Fruit fly (Drosophila melanogaster) whole organism, embryonic: ENCODE measurements around the gene Dlg5.

Experiments
- CG10431 ChIP-seq: fragments of 200-800 bp; sonication (Bioruptor generic); optimal IDR thresholded peaks from 3 replicates; lab custom pipeline; 2018; ENCODE audit warnings: missing biosample characterization, mild to moderate bottlenecking, missing genetic modification characterization
- CG10565 ChIP-seq: fragments of 200-800 bp; sonication (Bioruptor generic); optimal IDR thresholded peaks from 3 replicates; lab custom pipeline; 2016; ENCODE audit warnings: missing biosample characterization, mild to moderate bottlenecking, missing genetic modification characterization
- CG12391 ChIP-seq: fragments of 200-800 bp; sonication (Bioruptor generic); optimal IDR thresholded peaks from 3 replicates; lab custom pipeline; 2018; ENCODE audit warnings: missing biosample characterization, mild to moderate bottlenecking, missing genetic modification characterization, moderate library complexity
- CG12744 ChIP-seq: fragments of 200-800 bp; sonication (Bioruptor generic); optimal IDR thresholded peaks from 2 replicates; lab custom pipeline; 2016; ENCODE audit warnings: missing biosample characterization, missing genetic modification characterization
- CG12769 ChIP-seq: fragments of 200-800 bp; sonication (Bioruptor generic); optimal IDR thresholded peaks from 2 replicates; lab custom pipeline; 2019; ENCODE audit warnings: missing biosample characterization, mild to moderate bottlenecking, missing genetic modification characterization, moderate library complexity
- CG14050 ChIP-seq: fragments of 200-800 bp; sonication (Bioruptor generic); IDR thresholded peaks from 3 replicates; pipeline ENCODE4 v1.3.6; 2022; ENCODE audit warnings: missing biosample characterization, missing genetic modification characterization
- CG14860 ChIP-seq: fragments of 200-800 bp; sonication (Bioruptor generic); IDR thresholded peaks from 3 replicates; pipeline ENCODE4 v1.3.6; 2022; ENCODE audit warnings: missing biosample characterization, missing genetic modification characterization; ENCODE audit not compliant: partially characterized antibody
- CG1602 ChIP-seq: fragments of 200-800 bp; sonication (Bioruptor generic); optimal IDR thresholded peaks from 3 replicates; lab custom pipeline; 2016; ENCODE audit warnings: missing biosample characterization, missing genetic modification characterization
- CG1647 ChIP-seq: fragments of 200-800 bp; sonication (Bioruptor generic); optimal IDR thresholded peaks from 3 replicates; lab custom pipeline; 2016; ENCODE audit warnings: missing biosample characterization, missing genetic modification characterization
- CG2120 ChIP-seq: fragments of 200-800 bp; sonication (Bioruptor generic); optimal IDR thresholded peaks from 3 replicates; lab custom pipeline; 2016; ENCODE audit warnings: missing biosample characterization, missing genetic modification characterization
- CG31224 ChIP-seq: fragments of 200-800 bp; sonication (Bioruptor generic); IDR thresholded peaks from 2 replicates; pipeline ENCODE4 v1.3.6; 2022; ENCODE audit warnings: missing biosample characterization, missing genetic modification characterization
- CG3995 ChIP-seq: fragments of 200-800 bp; sonication (Bioruptor generic); optimal IDR thresholded peaks from 3 replicates; lab custom pipeline; 2016; ENCODE audit warnings: missing biosample characterization, missing genetic modification characterization
- CG4730 ChIP-seq: fragments of 200-800 bp; sonication (Bioruptor generic); IDR thresholded peaks from 2 replicates; pipeline ENCODE4 v1.3.6; 2022; ENCODE audit warnings: missing biosample characterization, missing genetic modification characterization
- CG6175 ChIP-seq: fragments of 200-800 bp; sonication (Bioruptor generic); IDR thresholded peaks from 3 replicates; pipeline ENCODE4 v1.3.6; 2022; ENCODE audit warnings: missing biosample characterization, missing genetic modification characterization
- CG6683 ChIP-seq: fragments of 200-800 bp; sonication (Bioruptor generic); optimal IDR thresholded peaks from 2 replicates; lab custom pipeline; 2017; ENCODE audit warnings: missing biosample characterization, mild to moderate bottlenecking, missing genetic modification characterization, missing genetic modification reagents
- CG7839 ChIP-seq: fragments of 200-800 bp; sonication (Bioruptor generic); optimal IDR thresholded peaks from 3 replicates; lab custom pipeline; 2018; ENCODE audit warnings: missing biosample characterization, mild to moderate bottlenecking, missing genetic modification characterization, moderate library complexity
- CG8089 ChIP-seq: fragments of 200-800 bp; sonication (Bioruptor generic); optimal IDR thresholded peaks from 3 replicates; lab custom pipeline; 2016; ENCODE audit warnings: missing biosample characterization, missing genetic modification characterization
- CG9876 ChIP-seq: fragments of 200-800 bp; sonication (Bioruptor generic); optimal IDR thresholded peaks from 2 replicates; lab custom pipeline; 2016; ENCODE audit warnings: missing biosample characterization, missing genetic modification characterization
- Camta ChIP-seq: fragments of 200-800 bp; sonication (Bioruptor generic); optimal IDR thresholded peaks from 2 replicates; lab custom pipeline; 2016; ENCODE audit warnings: missing biosample characterization, missing genetic modification characterization
- Dfd ChIP-seq, 2 experiments: fragments of >200 bp; optimal IDR thresholded peaks; 2 replicates each; lab custom pipeline; 2017; ENCODE audit warnings: missing biosample characterization in 2 of 2, missing genetic modification characterization in 2 of 2
- Hr3 ChIP-seq: fragments of 200-800 bp; sonication (Bioruptor generic); optimal IDR thresholded peaks from 3 replicates; lab custom pipeline; 2016; ENCODE audit warnings: missing biosample characterization, missing genetic modification characterization
- Lpt ChIP-seq: fragments of >200 bp; optimal IDR thresholded peaks from 2 replicates; lab custom pipeline; 2018; ENCODE audit warnings: missing biosample characterization, missing genetic modification characterization
- MBD-R2 ChIP-seq: fragments of 200-800 bp; sonication (Bioruptor generic); IDR thresholded peaks from 2 replicates; pipeline ENCODE4 v1.3.6; 2022; ENCODE audit warnings: missing biosample characterization, missing genetic modification characterization
- Max ChIP-seq: fragments of 200-800 bp; sonication (Bioruptor generic); optimal IDR thresholded peaks from 2 replicates; lab custom pipeline; 2016; ENCODE audit warnings: missing biosample characterization, mild to moderate bottlenecking, missing genetic modification characterization
- Myb ChIP-seq: fragments of 200-800 bp; sonication (Bioruptor generic); optimal IDR thresholded peaks from 2 replicates; lab custom pipeline; 2016; ENCODE audit warnings: missing biosample characterization, missing genetic modification characterization
- NC2β ChIP-seq: fragments of 200-800 bp; sonication (Bioruptor generic); optimal IDR thresholded peaks from 2 replicates; lab custom pipeline; 2016; ENCODE audit warnings: missing biosample characterization, missing genetic modification characterization
- Sin3A ChIP-seq: fragments of >200 bp; optimal IDR thresholded peaks from 2 replicates; lab custom pipeline; 2018
- Sox100B ChIP-seq: fragments of 200-800 bp; sonication (Bioruptor generic); optimal IDR thresholded peaks from 3 replicates; lab custom pipeline; 2018; ENCODE audit warnings: missing biosample characterization, mild to moderate bottlenecking, missing genetic modification characterization
- Sox102F ChIP-seq: fragments of 200-800 bp; sonication (Bioruptor generic); optimal IDR thresholded peaks from 2 replicates; lab custom pipeline; 2018; ENCODE audit warnings: missing biosample characterization, mild to moderate bottlenecking, missing genetic modification characterization, moderate library complexity
- TFAM ChIP-seq: fragments of 200-800 bp; sonication (Bioruptor generic); optimal IDR thresholded peaks from 2 replicates; lab custom pipeline; 2017; ENCODE audit warnings: missing biosample characterization, missing genetic modification characterization, inconsistent platforms
- ac ChIP-seq: fragments of 200-800 bp; sonication (Bioruptor generic); optimal IDR thresholded peaks from 3 replicates; lab custom pipeline; 2017; ENCODE audit warnings: missing biosample characterization, mild to moderate bottlenecking, missing genetic modification characterization
- ara ChIP-seq: fragments of 200-800 bp; sonication (Bioruptor generic); IDR thresholded peaks from 2 replicates; pipeline ENCODE4 v1.3.6; 2022; ENCODE audit warnings: missing biosample characterization, missing genetic modification characterization
- btn ChIP-seq: fragments of 200-800 bp; sonication (Bioruptor generic); optimal IDR thresholded peaks from 2 replicates; lab custom pipeline; 2016; ENCODE audit warnings: missing biosample characterization, missing genetic modification characterization
- chn ChIP-seq: fragments of 200-800 bp; sonication (Bioruptor generic); optimal IDR thresholded peaks from 2 replicates; lab custom pipeline; 2016; ENCODE audit warnings: missing biosample characterization, missing genetic modification characterization
- dm ChIP-seq: fragments of 200-800 bp; sonication (Bioruptor generic); optimal IDR thresholded peaks from 3 replicates; lab custom pipeline; 2016; ENCODE audit warnings: missing biosample characterization, missing genetic modification characterization
- dmrt11E ChIP-seq: fragments of 200-800 bp; sonication (Bioruptor generic); optimal IDR thresholded peaks from 3 replicates; lab custom pipeline; 2018; ENCODE audit warnings: missing biosample characterization, mild to moderate bottlenecking, missing genetic modification characterization, moderate library complexity
- ewg ChIP-seq: fragments of 200-800 bp; sonication (Bioruptor generic); optimal IDR thresholded peaks from 3 replicates; lab custom pipeline; 2017; ENCODE audit warnings: mild to moderate bottlenecking, missing biosample characterization, missing genetic modification reagents, missing genetic modification characterization
- fd102C ChIP-seq: fragments of 200-800 bp; sonication (Bioruptor generic); optimal IDR thresholded peaks from 2 replicates; lab custom pipeline; 2018; ENCODE audit warnings: missing biosample characterization, mild to moderate bottlenecking, missing genetic modification characterization, moderate library complexity
- ftz-f1 ChIP-seq: fragments of 200-800 bp; sonication (Bioruptor generic); optimal IDR thresholded peaks from 2 replicates; lab custom pipeline; 2016; ENCODE audit warnings: missing biosample characterization, missing genetic modification characterization
- jing ChIP-seq: fragments of 200-800 bp; sonication (Bioruptor generic); optimal IDR thresholded peaks from 2 replicates; lab custom pipeline; 2018; ENCODE audit warnings: missing biosample characterization, mild to moderate bottlenecking, missing genetic modification characterization
- jumu ChIP-seq: fragments of 200-800 bp; sonication (Bioruptor generic); optimal IDR thresholded peaks from 3 replicates; lab custom pipeline; 2016; ENCODE audit warnings: missing biosample characterization, missing genetic modification characterization
- kni ChIP-seq: fragments of 200-800 bp; sonication (Bioruptor generic); optimal IDR thresholded peaks from 3 replicates; lab custom pipeline; 2017; ENCODE audit warnings: mild to moderate bottlenecking, missing biosample characterization, missing genetic modification reagents, missing genetic modification characterization
- nerfin-2 ChIP-seq: fragments of 200-800 bp; sonication (Bioruptor generic); IDR thresholded peaks from 2 replicates; pipeline ENCODE4 v1.3.6; 2022; ENCODE audit warnings: missing biosample characterization, missing genetic modification characterization; ENCODE audit not compliant: partially characterized antibody
- pum ChIP-seq: fragments of 200-800 bp; sonication (Bioruptor generic); optimal IDR thresholded peaks from 2 replicates; lab custom pipeline; 2016; ENCODE audit warnings: missing biosample characterization, missing genetic modification characterization
- slbo ChIP-seq: fragments of 200-800 bp; sonication (Bioruptor generic); IDR thresholded peaks from 2 replicates; pipeline ENCODE4 v1.3.6; 2022; ENCODE audit warnings: missing biosample characterization, missing genetic modification characterization
- sqz ChIP-seq: fragments of 200-800 bp; sonication (Bioruptor generic); optimal IDR thresholded peaks from 3 replicates; lab custom pipeline; 2018; ENCODE audit warnings: missing biosample characterization, mild to moderate bottlenecking, missing genetic modification characterization
- tna ChIP-seq: fragments of 200-800 bp; sonication (Bioruptor generic); IDR thresholded peaks from 2 replicates; pipeline ENCODE4 v1.3.6; 2022; ENCODE audit warnings: missing biosample characterization, missing genetic modification characterization; ENCODE audit not compliant: partially characterized antibody
- twi ChIP-seq: fragments of 200-800 bp; optimal IDR thresholded peaks from 2 replicates; lab custom pipeline; 2019; ENCODE audit warnings: missing biosample characterization, mild to moderate bottlenecking, missing genetic modification characterization, moderate library complexity
- unc-4 ChIP-seq: fragments of 200-800 bp; sonication (Bioruptor generic); IDR thresholded peaks from 2 replicates; pipeline ENCODE4 v1.3.6; 2022; ENCODE audit warnings: missing biosample characterization, missing genetic modification characterization; ENCODE audit not compliant: partially characterized antibody
- vfl ChIP-seq: fragments of 200-800 bp; sonication (Bioruptor generic); optimal IDR thresholded peaks from 2 replicates; lab custom pipeline; 2016; ENCODE audit warnings: missing biosample characterization, missing genetic modification characterization
- wek ChIP-seq: fragments of 200-800 bp; sonication (Bioruptor generic); optimal IDR thresholded peaks from 3 replicates; lab custom pipeline; 2018; ENCODE audit warnings: missing biosample characterization, mild to moderate bottlenecking, missing genetic modification characterization, moderate library complexity

Gene Dlg5

dm6 chr2L:11498839-11499238 lies 18.0 kb downstream of the Dlg5 start, which contains the start of gene Cog8 (continued):
- TF ChIP-seq dm (peak; percentile 10), fd102C (no peak), wek (GFP tag; lab: Kevin White, UChicago) (no peak), tna (GFP tag; lab: Robert Waterston, UW) (no peak), CG7839 (tag; lab: Kevin White, UChicago) (peak; percentile 34), vfl (GFP tag; lab: Kevin White, UChicago) (peak; percentile 35), CG14860 (GFP tag; lab: Robert Waterston, UW) (no peak), chn (peak; percentile 45), ftz-f1 (GFP tag; lab: Kevin White, UChicago) (no peak), Lpt (no peak), jumu (GFP tag; lab: Kevin White, UChicago) (peak; percentile 52), MBD-R2 (GFP tag; lab: Robert Waterston, UW) (peak; percentile 72), Myb (GFP tag; lab: Kevin White, UChicago) (peak; percentile 99), sqz (GFP tag; lab: Kevin White, UChicago) (no peak), CG8089 (GFP tag; lab: Kevin White, UChicago) (peak; percentile 26), btn (GFP tag; lab: Kevin White, UChicago) (no peak), CG31224 (GFP tag; lab: Robert Waterston, UW) (no peak), ac (GFP tag; lab: Kevin White, UChicago) (no peak), CG1602 (GFP tag; lab: Kevin White, UChicago) (peak; percentile 45), kni (no peak), CG3995 (peak; percentile 87), CG6175 (GFP tag; lab: Robert Waterston, UW) (no peak), Sox102F (peak; percentile 47), CG4730 (GFP tag; lab: Robert Waterston, UW) (no peak; the same call in 1 of the 2 replicates), dmrt11E (tag; lab: Kevin White, UChicago) (peak; percentile 48), slbo (GFP tag; lab: Robert Waterston, UW) (peak; percentile 74), twi (peak; percentile 49), jing (GFP tag; lab: Kevin White, UChicago) (peak; percentile 11), nerfin-2 (GFP tag; lab: Robert Waterston, UW) (no peak), CG14050 (GFP tag; lab: Robert Waterston, UW) (no peak), NC2β (GFP tag; lab: Kevin White, UChicago) (peak; percentile 57), CG2120 (GFP tag; lab: Kevin White, UChicago) (peak; percentile 77), Camta (GFP tag; lab: Kevin White, UChicago) (peak; percentile 51), CG12391 (tag; lab: Kevin White, UChicago) (peak; percentile 60), CG9876 (GFP tag; lab: Kevin White, UChicago) (peak; percentile 56), ewg (peak; percentile 27), Hr3 (GFP tag; lab: Kevin White, UChicago) (peak; percentile 49), unc-4 (GFP tag; lab: Robert Waterston, UW) (0 out of 2 replicates have a peak, but pooled peaks have one; percentile 13), ara (GFP tag; lab: Robert Waterston, UW) (no peak), Dfd (GFP tag; optimal IDR thresholded peaks at IDR 0.05; lab: Kevin White, UChicago) (no peak), TFAM (GFP tag; lab: Kevin White, UChicago) (no peak), CG10565 (GFP tag; lab: Kevin White, UChicago) (no peak), pum (peak; percentile 66), CG12744 (no peak), Sox100B (GFP tag; lab: Kevin White, UChicago) (no peak), CG6683 (GFP tag; lab: Kevin White, UChicago) (no peak), CG10431 (GFP tag; lab: Kevin White, UChicago) (no peak), Max (GFP tag; lab: Kevin White, UChicago) (peak; percentile 10), CG1647 (peak; percentile 14), Sin3A (lab: Kevin White, UChicago) (peak; percentile 52), CG12769 (tag; lab: Kevin White, UChicago) (no peak)
